Fruit fly (Drosophila melanogaster): ENCODE results near the gene CG15546.

Gene CG15546

DNA sequence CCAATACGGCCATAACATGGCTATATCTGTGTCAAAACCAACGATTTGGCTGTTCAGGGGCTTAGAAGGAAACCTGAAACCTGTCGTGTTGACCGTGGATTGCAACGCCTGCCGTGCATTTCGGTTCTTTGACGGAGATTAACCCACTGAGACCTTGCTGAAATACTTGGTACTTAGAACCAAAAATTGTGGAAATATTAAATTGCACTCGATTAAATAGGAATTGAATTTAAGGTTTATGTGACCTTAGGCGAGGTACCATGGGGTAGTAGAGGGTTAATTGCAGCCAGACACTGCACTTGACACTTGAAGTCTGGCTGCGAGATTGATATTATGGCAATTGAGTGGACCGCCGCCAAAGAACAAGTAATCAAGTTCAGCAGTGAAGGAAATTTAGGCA is 14.1 kb upstream of the CG15546 start:
- TF ChIP-seq Mnt (GFP tag; optimal IDR thresholded peaks at IDR 0.05): no peak
- TF ChIP-seq kay (GFP tag; ENCODE audit: borderline replicate concordance): peak; percentile 74

- TF ChIP-seq pad (GFP tag; optimal IDR thresholded peaks at IDR 0.05) (no peak), cic (GFP tag; optimal IDR thresholded peaks at IDR 0.05) (no peak), tj (GFP tag; optimal IDR thresholded peaks at IDR 0.05) (peak; percentile 58), kay (GFP tag; ENCODE audit: borderline replicate concordance) (no peak), CG7045 (GFP tag; optimal IDR thresholded peaks at IDR 0.05) (no peak), ovo (GFP tag; optimal IDR thresholded peaks at IDR 0.05) (peak; percentile 17), CG14711 (tag; optimal IDR thresholded peaks at IDR 0.05) (peak; percentile 33), CG12768 (GFP tag; optimal IDR thresholded peaks at IDR 0.05) (no peak), CG1620 (GFP tag; optimal IDR thresholded peaks at IDR 0.05) (peak; percentile 14), CG5204 (GFP tag; optimal IDR thresholded peaks at IDR 0.05) (no peak), cnc (optimal IDR thresholded peaks at IDR 0.05) (peak; percentile 87 to 95), Clk (GFP tag; optimal IDR thresholded peaks at IDR 0.05) (no peak), bab1 (GFP tag; optimal IDR thresholded peaks at IDR 0.05) (peak; percentile 88), CG7101 (tag; optimal IDR thresholded peaks at IDR 0.05) (peak; percentile 9)
These were observed 12.7 kb upstream of the CG15546 start, which contains the start of gene Sap-r for dm6 chr3R:30888550-30889259. Gene Sap-r (minus strand): TSS chr3R:30889062.

- TF ChIP-seq tj (GFP tag; optimal IDR thresholded peaks at IDR 0.05) (no peak), CG1620 (GFP tag; optimal IDR thresholded peaks at IDR 0.05) (no peak), Clk (GFP tag; optimal IDR thresholded peaks at IDR 0.05) (no peak), Mnt (GFP tag; optimal IDR thresholded peaks at IDR 0.05) (peak; percentile 30), CG5204 (GFP tag; optimal IDR thresholded peaks at IDR 0.05) (no peak), cnc (optimal IDR thresholded peaks at IDR 0.05) (no peak), CG11617 (GFP tag; optimal IDR thresholded peaks at IDR 0.05) (peak; percentile 30), Crg-1 (GFP tag; optimal IDR thresholded peaks at IDR 0.05) (peak; percentile 12), CG12768 (GFP tag; optimal IDR thresholded peaks at IDR 0.05) (peak; percentile 87), CG33017 (tag; optimal IDR thresholded peaks at IDR 0.05) (peak; percentile 81), CG14711 (tag; optimal IDR thresholded peaks at IDR 0.05) (peak; percentile 77), kay (GFP tag; ENCODE audit: borderline replicate concordance) (no peak), CG7101 (tag; optimal IDR thresholded peaks at IDR 0.05) (peak; percentile 80), pad (GFP tag; optimal IDR thresholded peaks at IDR 0.05) (peak; percentile 53), bab1 (GFP tag; optimal IDR thresholded peaks at IDR 0.05) (peak; percentile 68), cic (GFP tag; optimal IDR thresholded peaks at IDR 0.05) (peak; percentile 95), ovo (GFP tag; optimal IDR thresholded peaks at IDR 0.05) (no peak), CG7045 (GFP tag; optimal IDR thresholded peaks at IDR 0.05) (peak; percentile 70), Hr96 (GFP tag; optimal IDR thresholded peaks at IDR 0.05) (peak; percentile 68), toe (GFP tag; optimal IDR thresholded peaks at IDR 0.05) (peak; percentile 66)
These were observed 11.9 kb upstream of the CG15546 start for dm6 chr3R:30887711-30888549.

DNA sequence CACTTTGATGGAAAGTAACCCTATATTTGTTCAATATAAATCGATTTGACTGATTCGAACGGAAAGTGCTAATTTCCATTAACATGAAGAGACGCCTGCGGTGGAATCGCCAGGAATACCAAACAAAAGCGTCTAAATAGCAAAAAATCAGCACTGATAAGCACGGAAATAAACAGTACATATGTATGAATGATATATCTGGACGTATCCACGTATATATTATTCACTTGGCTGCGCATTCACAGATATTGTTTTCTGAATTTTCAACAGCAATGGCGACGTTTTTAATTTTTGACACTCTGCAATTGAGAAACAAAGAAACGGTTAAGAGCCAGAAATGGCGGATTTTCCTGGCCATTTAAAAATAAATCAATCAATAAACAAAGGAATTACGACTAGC is 11.3 kb upstream of the CG15546 start:
- no peak for TF ChIP-seq CG14711 (tag; optimal IDR thresholded peaks at IDR 0.05)
- no peak for TF ChIP-seq CG7101 (tag; optimal IDR thresholded peaks at IDR 0.05)
- peak; percentile 91 for TF ChIP-seq kay (GFP tag; ENCODE audit: borderline replicate concordance)
- no peak for TF ChIP-seq CG12768 (GFP tag; optimal IDR thresholded peaks at IDR 0.05)
- no peak for TF ChIP-seq CG7045 (GFP tag; optimal IDR thresholded peaks at IDR 0.05)
- no peak for TF ChIP-seq cic (GFP tag; optimal IDR thresholded peaks at IDR 0.05)
- TF ChIP-seq Hr96 (GFP tag; optimal IDR thresholded peaks at IDR 0.05): no peak
- no peak for TF ChIP-seq CG5204 (GFP tag; optimal IDR thresholded peaks at IDR 0.05)

DNA sequence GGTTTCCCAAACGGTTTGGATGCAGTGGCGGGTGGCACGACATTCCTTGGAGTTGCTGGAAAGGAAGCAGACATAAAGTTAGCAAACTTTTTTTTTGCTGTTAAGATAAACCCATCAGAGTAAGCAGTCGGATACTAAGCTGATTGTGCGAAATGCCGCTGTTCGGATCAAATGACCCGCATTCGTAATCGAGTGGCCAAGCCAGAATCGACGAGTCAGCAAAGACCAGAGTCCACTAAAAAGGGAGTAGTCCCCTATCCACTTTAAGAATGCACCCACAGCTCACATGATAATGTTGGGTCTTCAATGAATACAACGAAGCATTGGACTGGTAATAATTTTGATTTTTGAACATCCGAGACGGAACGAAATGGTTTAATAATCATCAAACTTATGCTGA is 10.9 kb upstream of the CG15546 start:
- no peak for TF ChIP-seq CG7045 (GFP tag; optimal IDR thresholded peaks at IDR 0.05)
- TF ChIP-seq tj (GFP tag; optimal IDR thresholded peaks at IDR 0.05): peak; percentile 96
- TF ChIP-seq CG33017 (tag; optimal IDR thresholded peaks at IDR 0.05): no peak

- TF ChIP-seq Mnt (GFP tag; optimal IDR thresholded peaks at IDR 0.05) (no peak), CG11617 (GFP tag; optimal IDR thresholded peaks at IDR 0.05) (no peak), CG7045 (GFP tag; optimal IDR thresholded peaks at IDR 0.05) (no peak), CG7101 (tag; optimal IDR thresholded peaks at IDR 0.05) (no peak), CG5204 (GFP tag; optimal IDR thresholded peaks at IDR 0.05) (no peak), cnc (optimal IDR thresholded peaks at IDR 0.05) (no peak), Hr96 (GFP tag; optimal IDR thresholded peaks at IDR 0.05) (no peak), toe (GFP tag; optimal IDR thresholded peaks at IDR 0.05) (no peak), bab1 (GFP tag; optimal IDR thresholded peaks at IDR 0.05) (no peak), tj (GFP tag; optimal IDR thresholded peaks at IDR 0.05) (no peak), pad (GFP tag; optimal IDR thresholded peaks at IDR 0.05) (no peak), CG33017 (tag; optimal IDR thresholded peaks at IDR 0.05) (no peak), Clk (GFP tag; optimal IDR thresholded peaks at IDR 0.05) (no peak), kay (GFP tag; ENCODE audit: borderline replicate concordance) (no peak), CG1620 (GFP tag; optimal IDR thresholded peaks at IDR 0.05) (no peak), CG12768 (GFP tag; optimal IDR thresholded peaks at IDR 0.05) (no peak), cic (GFP tag; optimal IDR thresholded peaks at IDR 0.05) (no peak), CG14711 (tag; optimal IDR thresholded peaks at IDR 0.05) (no peak)
These were observed 7.4 kb upstream of the CG15546 start, which contains the start of gene CG15547 for dm6 chr3R:30883403-30883802. Gene CG15547 (minus strand): TSS chr3R:30883503.

Data from whole organism, adult.